Worm (Caenorhabditis elegans): ENCODE results near the gene taf-6.1.
A peak's percentile ranks its signal among the peaks of the same experiment; 100 is the strongest.

Gene taf-6.1

DNA sequence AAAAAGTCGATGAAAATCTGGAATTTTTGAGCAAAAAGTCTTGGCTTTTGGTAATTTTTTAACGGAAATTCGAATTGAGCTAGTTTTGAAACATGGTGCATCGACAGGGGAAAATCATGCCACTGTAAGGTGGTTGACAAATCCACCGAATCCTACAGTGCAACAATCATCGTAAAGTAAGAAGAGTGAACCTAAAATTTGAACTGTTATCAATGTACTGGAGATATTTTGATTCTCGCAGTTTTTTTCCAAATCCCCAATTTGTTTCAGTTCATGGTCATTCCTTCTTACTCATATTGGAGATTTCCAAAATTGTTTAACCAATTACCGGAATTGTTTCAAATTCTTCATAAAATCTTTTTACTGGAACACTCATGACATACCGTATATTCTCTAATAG lies 25.0 kb downstream of the taf-6.1 start:
- TF ChIP-seq B0336.3 (GFP tag; IDR thresholded peaks at IDR 0.05) (peak; percentile 45; the same call in 1 of the 2 replicates), cebp-1 (GFP tag; IDR thresholded peaks at IDR 0.05) (no peak), cebp-1 (tag; optimal IDR thresholded peaks at IDR 0.05) (peak; percentile 25), Y53G8AR.9 (GFP tag; conservative IDR thresholded peaks at IDR 0.05) (peak; percentile 45; the same call in 1 of the 2 replicates), ekl-4 (GFP tag; IDR thresholded peaks at IDR 0.05) (peak; percentile 42; the same call in 1 of the 2 replicates), nfyb-1 (GFP tag; IDR thresholded peaks at IDR 0.05) (0 out of 2 replicates have a peak, but pooled peaks have one; percentile 8), ZK185.1 (tag; optimal IDR thresholded peaks at IDR 0.05; ENCODE audit: poor library complexity, severe bottlenecking) (peak; percentile 20), gei-17 (GFP tag; optimal IDR thresholded peaks at IDR 0.05) (no peak), cebp-2 (GFP tag; IDR thresholded peaks at IDR 0.05) (0 out of 2 replicates have a peak, but pooled peaks have one; percentile 12), lin-54 (GFP tag; optimal IDR thresholded peaks at IDR 0.05) (peak; percentile 42), ztf-25 (GFP tag; IDR thresholded peaks at IDR 0.05) (0 out of 2 replicates have a peak, but pooled peaks have one; percentile 28), hlh-26 (GFP tag; conservative IDR thresholded peaks at IDR 0.05) (no peak), ccch-3 (GFP tag; optimal IDR thresholded peaks at IDR 0.05) (no peak), pbrm-1 (GFP tag; IDR thresholded peaks at IDR 0.05) (0 out of 2 replicates have a peak, but pooled peaks have one; percentile 34), chd-7 (tag; optimal IDR thresholded peaks at IDR 0.05) (peak; percentile 24), hrde-1 (tag; optimal IDR thresholded peaks at IDR 0.05; ENCODE audit: borderline replicate concordance) (peak; percentile 22), lin-26 (GFP tag; IDR thresholded peaks at IDR 0.05) (0 out of 2 replicates have a peak, but pooled peaks have one; percentile 7)

- TF ChIP-seq lag-1 (GFP tag; IDR thresholded peaks at IDR 0.05) (no peak), Y53F4B.3 (GFP tag; IDR thresholded peaks at IDR 0.05) (no peak), F57C9.4 (tag; optimal IDR thresholded peaks at IDR 0.05) (no peak), let-607 (tag; optimal IDR thresholded peaks at IDR 0.05) (no peak), ceh-27 (GFP tag; optimal IDR thresholded peaks at IDR 0.05) (no peak), mcd-1 (GFP tag; IDR thresholded peaks at IDR 0.05) (peak; percentile 41), lsl-1 (GFP tag; optimal IDR thresholded peaks at IDR 0.05) (peak; percentile 44), madf-8 (GFP tag; conservative IDR thresholded peaks at IDR 0.05) (peak; percentile 89), somi-1 (GFP tag; optimal IDR thresholded peaks at IDR 0.05) (no peak), rpc-1 (optimal IDR thresholded peaks at IDR 0.05) (no peak), rpc-1 (tag; optimal IDR thresholded peaks at IDR 0.05) (no peak), rcor-1 (GFP tag; IDR thresholded peaks at IDR 0.05) (no peak), lin-35 (GFP tag; optimal IDR thresholded peaks at IDR 0.05) (no peak), egl-44 (GFP tag; IDR thresholded peaks at IDR 0.05) (no peak), dox-1 (GFP tag; IDR thresholded peaks at IDR 0.05) (peak; percentile 41; the same call in 1 of the 2 replicates), Y79H2A.3 (GFP tag; conservative IDR thresholded peaks at IDR 0.05) (no peak), hsf-1 (GFP tag; IDR thresholded peaks at IDR 0.05) (peak; percentile 30; the same call in 1 of the 2 replicates), ZK185.1 (tag; optimal IDR thresholded peaks at IDR 0.05; ENCODE audit: poor library complexity, severe bottlenecking) (no peak), madf-10 (tag; optimal IDR thresholded peaks at IDR 0.05) (no peak), sdz-38 (tag; optimal IDR thresholded peaks at IDR 0.05) (no peak), mes-4 (tag; optimal IDR thresholded peaks at IDR 0.05) (no peak), ccch-3 (GFP tag; optimal IDR thresholded peaks at IDR 0.05) (no peak), efl-1 (GFP tag; optimal IDR thresholded peaks at IDR 0.05) (peak; percentile 23), nhr-27 (tag; optimal IDR thresholded peaks at IDR 0.05) (no peak), hrde-1 (tag; optimal IDR thresholded peaks at IDR 0.05; ENCODE audit: borderline replicate concordance) (no peak), die-1 (tag; optimal IDR thresholded peaks at IDR 0.05) (no peak), hlh-26 (GFP tag; conservative IDR thresholded peaks at IDR 0.05) (no peak), nfya-2 (GFP tag; IDR thresholded peaks at IDR 0.05) (no peak), xnd-1 (tag; optimal IDR thresholded peaks at IDR 0.05) (peak; percentile 71), madf-3 (GFP tag; IDR thresholded peaks at IDR 0.05) (0 out of 2 replicates have a peak, but pooled peaks have one; percentile 49), madf-6 (GFP tag; IDR thresholded peaks at IDR 0.05) (peak; percentile 96)
Measured at ce11 chrII:1153299-1153698, 25.5 kb downstream of the taf-6.1 start.
